Worm (Caenorhabditis elegans) whole organism, L4 larva: ENCODE results near the gene C47D12.4.

Source experiments
- F44E2.7 ChIP-seq: fragments of 200-800 bp; sonication (Bioruptor generic); IDR thresholded peaks from 2 replicates; pipeline ENCODE4 v2.1.2; 2022; ENCODE audit warnings: missing genetic modification characterization, missing compliant biosample characterization
- Y105C5A.15 ChIP-seq: fragments of 200-800 bp; sonication (Bioruptor generic); IDR thresholded peaks from 2 replicates; pipeline ENCODE4 v1.3.6; 2022; ENCODE audit warnings: missing genetic modification characterization, missing compliant biosample characterization
- Y48G9A.11 ChIP-seq: fragments of 200-800 bp; sonication (Bioruptor generic); IDR thresholded peaks from 2 replicates; pipeline ENCODE4 v1.3.6; 2022; ENCODE audit warnings: missing genetic modification reagents, missing genetic modification characterization, missing compliant biosample characterization
- Y5F2A.4 ChIP-seq: fragments of 200-800 bp; sonication (Bioruptor generic); optimal IDR thresholded peaks from 2 replicates; lab custom pipeline; 2018; ENCODE audit warnings: mild to moderate bottlenecking, missing genetic modification characterization, missing compliant biosample characterization
- Y75B8A.6 ChIP-seq: fragments of 200-800 bp; sonication (Bioruptor generic); IDR thresholded peaks from 2 replicates; pipeline ENCODE4 v1.3.6; 2022; ENCODE audit warnings: missing genetic modification reagents, missing genetic modification characterization, missing compliant biosample characterization
- ZK337.2 ChIP-seq: fragments of 200-800 bp; sonication (Bioruptor generic); IDR thresholded peaks from 2 replicates; pipeline ENCODE4 v1.3.6; 2022; ENCODE audit warnings: missing genetic modification reagents, missing genetic modification characterization, missing compliant biosample characterization
- ama-1 ChIP-seq: fragments of 150-350 bp; optimal IDR thresholded peaks from 2 replicates; lab custom pipeline; 2014; ENCODE audit warnings: inconsistent platforms, mixed read lengths
- arid-1 ChIP-seq: fragments of 200-800 bp; sonication (Bioruptor generic); conservative IDR thresholded peaks from 2 replicates; pipeline ENCODE4 v1.3.6; 2022; ENCODE audit warnings: missing genetic modification reagents, missing genetic modification characterization, missing compliant biosample characterization
- ceh-20 ChIP-seq: fragments of 200-800 bp; sonication (Bioruptor generic); IDR thresholded peaks from 2 replicates; pipeline ENCODE4 v1.3.6; 2022; ENCODE audit warnings: missing genetic modification reagents, missing genetic modification characterization, missing compliant biosample characterization
- ceh-28 ChIP-seq: fragments of 150-350 bp; optimal IDR thresholded peaks from 2 replicates; lab custom pipeline; 2014; ENCODE audit warnings: missing biosample characterization, missing genetic modification reagents, missing genetic modification characterization
- ceh-32 ChIP-seq: sonication (generic microtip); optimal IDR thresholded peaks from 2 replicates; lab custom pipeline; 2016; ENCODE audit warnings: mild to moderate bottlenecking, missing genetic modification characterization, missing compliant biosample characterization; ENCODE audit not compliant: poor library complexity
- ctbp-1 ChIP-seq: fragments of 200-800 bp; sonication (Bioruptor generic); IDR thresholded peaks from 2 replicates; pipeline ENCODE4 v1.3.6; 2022; ENCODE audit warnings: missing genetic modification reagents, missing genetic modification characterization, missing compliant biosample characterization
- daf-8 ChIP-seq: fragments of 200-800 bp; sonication (Bioruptor generic); IDR thresholded peaks from 2 replicates; pipeline ENCODE4 v1.3.6; 2022; ENCODE audit warnings: missing genetic modification characterization, missing compliant biosample characterization
- dmd-6 ChIP-seq: fragments of 200-800 bp; sonication (Bioruptor generic); IDR thresholded peaks from 2 replicates; pipeline ENCODE4 v1.3.6; 2022; ENCODE audit warnings: missing genetic modification reagents, missing genetic modification characterization, missing compliant biosample characterization
- dmd-9 ChIP-seq: fragments of 200-800 bp; sonication (Bioruptor generic); IDR thresholded peaks from 2 replicates; pipeline ENCODE4 v1.3.6; 2022; ENCODE audit warnings: missing genetic modification reagents, missing genetic modification characterization, missing compliant biosample characterization
- duxl-1 ChIP-seq: sonication (generic microtip); optimal IDR thresholded peaks from 2 replicates; lab custom pipeline; 2016; ENCODE audit warnings: mild to moderate bottlenecking, missing genetic modification characterization, moderate library complexity, missing compliant biosample characterization; ENCODE audit not compliant: poor library complexity
- gei-8 ChIP-seq: fragments of 200-800 bp; sonication (Bioruptor generic); optimal IDR thresholded peaks from 2 replicates; lab custom pipeline; 2018; ENCODE audit warnings: mild to moderate bottlenecking, missing genetic modification characterization, missing compliant biosample characterization
- hlh-30 ChIP-seq: sonication (generic microtip); optimal IDR thresholded peaks from 2 replicates; lab custom pipeline; 2017; ENCODE audit warnings: antibody characterized with exemption, mild to moderate bottlenecking, missing genetic modification characterization, missing compliant biosample characterization; ENCODE audit not compliant: insufficient read depth
- jun-1 ChIP-seq: fragments of 150-350 bp; optimal IDR thresholded peaks from 2 replicates; lab custom pipeline; 2014; ENCODE audit warnings: missing biosample characterization, missing genetic modification reagents, missing genetic modification characterization
- lin-1 ChIP-seq: fragments of 200-800 bp; sonication (Bioruptor generic); IDR thresholded peaks from 2 replicates; pipeline ENCODE4 v1.3.6; 2022; ENCODE audit warnings: missing genetic modification reagents, missing genetic modification characterization, missing compliant biosample characterization
- lin-15B ChIP-seq: fragments of 150-350 bp; sonication (generic microtip); optimal IDR thresholded peaks from 3 replicates; lab custom pipeline; 2014; ENCODE audit warnings: missing biosample characterization, missing genetic modification characterization
- lin-38 ChIP-seq: fragments of 200-800 bp; sonication (Bioruptor generic); IDR thresholded peaks from 2 replicates; pipeline ENCODE4 v1.3.6; 2022; ENCODE audit warnings: missing genetic modification reagents, missing genetic modification characterization, missing compliant biosample characterization
- lsy-2 ChIP-seq, 2 experiments: fragments of 150-350 bp in 1 of 2; sonication (generic microtip) in 1 of 2; optimal IDR thresholded peaks; 2 replicates each; lab custom pipeline; 2014 to 2017; ENCODE audit warnings: missing biosample characterization in 2 of 2, missing genetic modification characterization in 2 of 2
- madf-9 ChIP-seq: fragments of 200-800 bp; sonication (Bioruptor generic); conservative IDR thresholded peaks from 2 replicates; pipeline ENCODE4 v1.3.6; 2022; ENCODE audit warnings: missing genetic modification reagents, missing genetic modification characterization, missing compliant biosample characterization
- mdl-1 ChIP-seq, 2 experiments: fragments of 150-350 bp in 1 of 2; sonication (generic microtip) in 1 of 2; optimal IDR thresholded peaks; 2 replicates each; lab custom pipeline; 2014 to 2017; ENCODE audit warnings: missing biosample characterization in 2 of 2, missing genetic modification characterization in 2 of 2
- mes-2 ChIP-seq: sonication (generic microtip); optimal IDR thresholded peaks from 2 replicates; lab custom pipeline; 2016; ENCODE audit warnings: missing genotype, mild to moderate bottlenecking, missing genetic modification characterization, missing compliant biosample characterization; ENCODE audit not compliant: poor library complexity, severe bottlenecking
- mxl-3 ChIP-seq: fragments of 200-800 bp; sonication (Bioruptor generic); optimal IDR thresholded peaks from 2 replicates; lab custom pipeline; 2018; ENCODE audit warnings: mild to moderate bottlenecking, missing genetic modification characterization, missing compliant biosample characterization
- nhr-11 ChIP-seq: fragments of 150-350 bp; optimal IDR thresholded peaks from 2 replicates; lab custom pipeline; 2014; ENCODE audit warnings: missing biosample characterization, missing genetic modification characterization
- nhr-111 ChIP-seq: fragments of 200-800 bp; sonication (Bioruptor generic); optimal IDR thresholded peaks from 2 replicates; lab custom pipeline; 2018; ENCODE audit warnings: mild to moderate bottlenecking, missing genetic modification characterization, missing compliant biosample characterization
- nhr-237 ChIP-seq: sonication (generic microtip); optimal IDR thresholded peaks from 2 replicates; lab custom pipeline; 2017; ENCODE audit warnings: missing biosample characterization, missing genetic modification characterization
- nhr-28 ChIP-seq: fragments of 150-350 bp; optimal IDR thresholded peaks from 2 replicates; lab custom pipeline; 2014; ENCODE audit warnings: missing biosample characterization, missing genetic modification characterization
- nhr-42 ChIP-seq: fragments of 200-800 bp; sonication (Bioruptor generic); IDR thresholded peaks from 2 replicates; pipeline ENCODE4 v1.3.6; 2022; ENCODE audit warnings: missing genetic modification characterization, missing compliant biosample characterization
- nhr-48 ChIP-seq: sonication (generic microtip); optimal IDR thresholded peaks from 2 replicates; lab custom pipeline; 2016; ENCODE audit warnings: mild to moderate bottlenecking, missing genetic modification characterization, missing compliant biosample characterization
- nhr-6 ChIP-seq: fragments of 150-350 bp; optimal IDR thresholded peaks from 2 replicates; lab custom pipeline; 2014; ENCODE audit warnings: missing biosample characterization, missing genetic modification characterization
- nhr-76 ChIP-seq: fragments of 150-350 bp; optimal IDR thresholded peaks from 2 replicates; lab custom pipeline; 2014; ENCODE audit warnings: missing biosample characterization, missing genetic modification characterization
- nhr-77 ChIP-seq: fragments of 150-350 bp; optimal IDR thresholded peaks from 2 replicates; lab custom pipeline; 2014; ENCODE audit warnings: missing biosample characterization, missing genetic modification characterization
- pha-4 ChIP-seq, 2 experiments: fragments of 150-350 bp in 1 of 2; fragments of 200-800 bp in 1 of 2; sonication (Bioruptor generic) in 1 of 2; IDR thresholded peaks in 1 of 2; optimal IDR thresholded peaks in 1 of 2; 2 replicates each; pipeline versions ENCODE4 v1.3.6 to Lab custom; 2014 to 2022; ENCODE audit warnings: missing genetic modification characterization in 2 of 2, missing genetic modification reagents in 2 of 2, missing biosample characterization in 1 of 2, missing compliant biosample characterization in 1 of 2
- rbr-2 ChIP-seq: sonication (generic microtip); optimal IDR thresholded peaks from 2 replicates; lab custom pipeline; 2016; ENCODE audit warnings: missing genotype, missing genetic modification characterization, missing compliant biosample characterization
- skn-1 ChIP-seq: fragments of 150-350 bp; optimal IDR thresholded peaks from 2 replicates; lab custom pipeline; 2014; ENCODE audit warnings: missing biosample characterization, missing genetic modification characterization
- spr-1 ChIP-seq: sonication (generic microtip); optimal IDR thresholded peaks from 2 replicates; lab custom pipeline; 2016; ENCODE audit warnings: mild to moderate bottlenecking, missing genetic modification characterization, missing compliant biosample characterization
- spr-3 ChIP-seq: fragments of 200-800 bp; sonication (Bioruptor generic); optimal IDR thresholded peaks from 2 replicates; lab custom pipeline; 2018; ENCODE audit warnings: mild to moderate bottlenecking, missing genetic modification characterization, missing compliant biosample characterization
- tra-1 ChIP-seq: fragments of 200-800 bp; sonication (Bioruptor generic); IDR thresholded peaks from 2 replicates; pipeline ENCODE4 v1.3.6; 2022; ENCODE audit warnings: missing genetic modification reagents, missing genetic modification characterization, missing compliant biosample characterization
- unc-130 ChIP-seq: sonication (generic microtip); optimal IDR thresholded peaks from 2 replicates; lab custom pipeline; 2016; ENCODE audit warnings: missing genetic modification reagents, missing genetic modification characterization, missing compliant biosample characterization
- unc-39 ChIP-seq: sonication (generic microtip); optimal IDR thresholded peaks from 2 replicates; lab custom pipeline; 2017; ENCODE audit warnings: missing biosample characterization, missing genetic modification characterization
- zag-1 ChIP-seq: fragments of 150-350 bp; optimal IDR thresholded peaks from 2 replicates; lab custom pipeline; 2014; ENCODE audit warnings: missing biosample characterization, missing genetic modification characterization
- zip-11 ChIP-seq: fragments of 200-800 bp; sonication (Bioruptor generic); IDR thresholded peaks from 2 replicates; pipeline ENCODE4 v1.3.6; 2022; ENCODE audit warnings: missing genetic modification characterization, missing compliant biosample characterization

C47D12.4 gene

ce11 chrII:11731174-11731724 is 49.7 kb downstream of the C47D12.4 start (continued):
- TF ChIP-seq gei-8 (GFP tag; lab: Kevin White, UChicago): no peak
- peak; percentile 82 for TF ChIP-seq spr-1
- no peak for TF ChIP-seq ceh-28 (tag; lab: Kevin White, UChicago)
- 0 out of 2 replicates have a peak, but pooled peaks have one; percentile 51 for TF ChIP-seq nhr-42 (GFP tag; lab: Robert Waterston, UW)
- TF ChIP-seq skn-1 (tag; lab: Kevin White, UChicago): no peak
- no peak for TF ChIP-seq Y48G9A.11 (GFP tag; lab: Robert Waterston, UW)
- peak; percentile 35 for TF ChIP-seq dmd-6 (GFP tag; lab: Robert Waterston, UW)
- no peak for TF ChIP-seq nhr-237 (tag; lab: Kevin White, UChicago)
- TF ChIP-seq nhr-111 (GFP tag; lab: Kevin White, UChicago): no peak
- TF ChIP-seq mxl-3 (GFP tag; lab: Kevin White, UChicago): no peak
- TF ChIP-seq ctbp-1: no peak
- no peak for TF ChIP-seq unc-39 (tag; lab: Kevin White, UChicago)
- no peak for TF ChIP-seq ZK337.2 (GFP tag; lab: Robert Waterston, UW)
- TF ChIP-seq rbr-2 (tag; lab: Kevin White, UChicago): peak; percentile 21
- no peak for TF ChIP-seq Y75B8A.6
- TF ChIP-seq ceh-32 (tag; lab: Kevin White, UChicago): no peak
- no peak for TF ChIP-seq nhr-76 (tag; lab: Kevin White, UChicago)
- no peak for TF ChIP-seq Y5F2A.4 (GFP tag; lab: Kevin White, UChicago)
- no peak for TF ChIP-seq daf-8
- TF ChIP-seq lsy-2 (tag; optimal IDR thresholded peaks at IDR 0.05; lab: Kevin White, UChicago): no peak
- 0 out of 2 replicates have a peak, but pooled peaks have one; percentile 13 for TF ChIP-seq tra-1
- TF ChIP-seq lin-15B (tag; lab: Kevin White, UChicago): no peak
- no peak for TF ChIP-seq nhr-11
- TF ChIP-seq nhr-28 (tag; lab: Kevin White, UChicago): no peak
- TF ChIP-seq madf-9 (GFP tag; lab: Robert Waterston, UW): no peak; the same call in 1 of the 2 replicates
- no peak; the same call in 1 of the 2 replicates for TF ChIP-seq dmd-9
- no peak for TF ChIP-seq F44E2.7 (GFP tag; lab: Robert Waterston, UW)
- no peak for TF ChIP-seq lin-1 (GFP tag; lab: Robert Waterston, UW)
- peak; percentile 69 for TF ChIP-seq duxl-1 (tag; lab: Kevin White, UChicago)
- no peak for TF ChIP-seq spr-3 (GFP tag; lab: Kevin White, UChicago)
- TF ChIP-seq ama-1: peak; percentile 51
- no peak for TF ChIP-seq nhr-6 (tag; lab: Kevin White, UChicago)
- peak; percentile 11 for TF ChIP-seq mes-2 (tag; lab: Kevin White, UChicago)
- TF ChIP-seq nhr-48 (tag; lab: Kevin White, UChicago): no peak
- 0 out of 2 replicates have a peak, but pooled peaks have one; percentile 29 for TF ChIP-seq pha-4 (GFP tag; IDR thresholded peaks at IDR 0.05; lab: Robert Waterston, UW)
- TF ChIP-seq pha-4 (tag; optimal IDR thresholded peaks at IDR 0.05; lab: Kevin White, UChicago): no peak
- TF ChIP-seq mdl-1 (tag; optimal IDR thresholded peaks at IDR 0.05; lab: Kevin White, UChicago): no peak
- TF ChIP-seq jun-1: no peak
- no peak for TF ChIP-seq nhr-77 (tag; lab: Kevin White, UChicago)
- no peak for TF ChIP-seq ceh-20 (GFP tag; lab: Robert Waterston, UW)
- peak; percentile 65 for TF ChIP-seq lin-38 (GFP tag; lab: Robert Waterston, UW)
- TF ChIP-seq zip-11: no peak
- TF ChIP-seq zag-1 (tag; lab: Kevin White, UChicago): no peak
- TF ChIP-seq hlh-30 (tag; lab: Kevin White, UChicago): no peak
- TF ChIP-seq unc-130: no peak
- no peak for TF ChIP-seq Y105C5A.15 (GFP tag; lab: Robert Waterston, UW)
- 0 out of 2 replicates have a peak, but pooled peaks have one; percentile 23 for TF ChIP-seq arid-1 (GFP tag; lab: Robert Waterston, UW)
